Fruit fly (Drosophila melanogaster): Measurements from ENCODE around the gene CG4757.

The CG4757 gene

DNA sequence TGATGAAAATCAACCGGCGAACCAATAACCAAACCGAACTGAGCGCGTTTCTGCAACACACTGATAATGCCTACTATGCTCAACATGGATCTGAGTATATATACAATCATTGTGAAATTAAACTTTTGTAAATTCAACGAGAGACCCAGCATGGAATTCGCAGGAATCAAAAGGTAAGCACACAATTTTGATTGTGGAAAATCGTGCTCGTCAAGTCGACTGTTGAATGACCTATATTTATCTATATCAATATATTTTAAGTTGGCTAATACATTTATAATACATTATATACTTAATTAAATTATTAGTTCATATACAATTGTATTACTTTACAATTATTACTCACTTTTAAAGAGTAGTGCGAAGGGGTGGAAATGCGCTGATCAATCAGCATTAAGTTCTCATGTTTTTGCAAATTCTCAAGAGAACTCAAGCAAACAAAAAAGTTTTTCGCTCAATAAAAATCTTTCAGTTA, 7.2 kb upstream of the CG4757 start, which contains the start of gene Ugt302K1:
TSS of gene Ugt302K1 (minus strand) at position 51 of the 475 bp plus-strand sequence.
- TF ChIP-seq rgr (GFP tag; optimal IDR thresholded peaks at IDR 0.05) (peak; percentile 63), Sp1 (GFP tag; optimal IDR thresholded peaks at IDR 0.05) (peak; percentile 62), foxo (GFP tag; optimal IDR thresholded peaks at IDR 0.05) (peak in 1 of 2 experiments; percentile 73), Dif (GFP tag; optimal IDR thresholded peaks at IDR 0.05; ENCODE audit: partially characterized antibody) (no peak), psq (GFP tag; optimal IDR thresholded peaks at IDR 0.05) (peak; percentile 40), woc (GFP tag; optimal IDR thresholded peaks at IDR 0.05) (peak; percentile 15), Rel (GFP tag; optimal IDR thresholded peaks at IDR 0.05) (peak; percentile 46), Rel (tag; optimal IDR thresholded peaks at IDR 0.05) (no peak), h (GFP tag; optimal IDR thresholded peaks at IDR 0.05) (peak; percentile 71), pan (optimal IDR thresholded peaks at IDR 0.05) (no peak), HLH106 (tag; optimal IDR thresholded peaks at IDR 0.05) (peak; percentile 73), OdsH (GFP tag; optimal IDR thresholded peaks at IDR 0.05) (peak; percentile 60), sv (GFP tag; optimal IDR thresholded peaks at IDR 0.05) (no peak), usp (GFP tag; optimal IDR thresholded peaks at IDR 0.05) (no peak), dmrt93B (GFP tag; optimal IDR thresholded peaks at IDR 0.05) (peak; percentile 57), Hr83 (GFP tag; optimal IDR thresholded peaks at IDR 0.05; ENCODE audit: poor library complexity, severe bottlenecking) (no peak), tai (GFP tag; optimal IDR thresholded peaks at IDR 0.05) (no peak), sage (GFP tag; optimal IDR thresholded peaks at IDR 0.05) (peak; percentile 54), fru (GFP tag; optimal IDR thresholded peaks at IDR 0.05) (peak; percentile 54)

DNA sequence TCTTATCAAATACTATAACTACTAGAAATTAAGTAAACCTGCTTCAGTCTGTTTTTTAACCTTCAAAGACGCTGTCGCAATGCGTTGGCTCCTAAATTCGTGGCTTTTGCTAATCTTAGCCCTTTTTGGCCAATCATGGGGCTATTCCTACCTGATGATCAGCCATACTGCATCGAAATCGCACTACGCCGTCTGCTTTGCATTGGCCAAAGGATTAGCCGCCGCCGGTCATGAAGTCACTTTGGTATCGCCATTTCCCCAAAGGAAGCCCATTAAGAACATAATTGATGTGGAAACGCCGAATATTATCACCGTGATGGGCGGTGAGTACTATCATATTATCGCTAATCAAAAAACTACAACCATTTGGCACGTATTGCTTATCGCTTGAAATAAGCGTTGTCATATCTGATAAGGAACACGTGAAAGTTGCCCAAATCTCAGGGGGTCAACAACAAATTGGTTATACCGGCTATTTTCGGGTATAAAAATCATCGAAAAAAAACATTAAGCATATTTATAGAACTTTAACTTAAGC, 6.4 kb upstream of the CG4757 start, which contains the start of gene Ugt302E1:
TSS of gene Ugt302E1 (plus strand) at position 51 of the 538 bp plus-strand sequence.
- TF ChIP-seq Hr83 (GFP tag; optimal IDR thresholded peaks at IDR 0.05; ENCODE audit: poor library complexity, severe bottlenecking) (no peak), dmrt93B (GFP tag; optimal IDR thresholded peaks at IDR 0.05) (no peak), jim (GFP tag; optimal IDR thresholded peaks at IDR 0.05) (no peak), rgr (GFP tag; optimal IDR thresholded peaks at IDR 0.05) (no peak), Abd-B (GFP tag; optimal IDR thresholded peaks at IDR 0.05) (no peak), dl (GFP tag; optimal IDR thresholded peaks at IDR 0.05; ENCODE audit: insufficient read depth in 1 of 2, partially characterized antibody in 2 of 2) (no peak)

- TF ChIP-seq Rel (GFP tag; optimal IDR thresholded peaks at IDR 0.05) (no peak), Rel (tag; optimal IDR thresholded peaks at IDR 0.05) (no peak), Jra (GFP tag; optimal IDR thresholded peaks at IDR 0.05) (peak; percentile 68), HLH106 (tag; optimal IDR thresholded peaks at IDR 0.05) (no peak), woc (GFP tag; optimal IDR thresholded peaks at IDR 0.05) (no peak), Hr78 (GFP tag; optimal IDR thresholded peaks at IDR 0.05) (no peak), foxo (GFP tag; optimal IDR thresholded peaks at IDR 0.05) (peak in 1 of 2 experiments; percentile 16), CrebA (GFP tag; optimal IDR thresholded peaks at IDR 0.05; ENCODE audit: borderline replicate concordance) (peak; percentile 1), Dif (GFP tag; optimal IDR thresholded peaks at IDR 0.05; ENCODE audit: partially characterized antibody) (peak; percentile 94), CG32264 (GFP tag; optimal IDR thresholded peaks at IDR 0.05) (no peak), psq (GFP tag; optimal IDR thresholded peaks at IDR 0.05) (peak; percentile 63), Sp1 (GFP tag; optimal IDR thresholded peaks at IDR 0.05) (no peak), Hr83 (GFP tag; optimal IDR thresholded peaks at IDR 0.05; ENCODE audit: poor library complexity, severe bottlenecking) (no peak), OdsH (GFP tag; optimal IDR thresholded peaks at IDR 0.05) (no peak), tai (GFP tag; optimal IDR thresholded peaks at IDR 0.05) (no peak), dl (GFP tag; optimal IDR thresholded peaks at IDR 0.05; ENCODE audit: insufficient read depth in 1 of 2, partially characterized antibody in 2 of 2) (peak; percentile 89 to 93), CG9705 (GFP tag; optimal IDR thresholded peaks at IDR 0.05) (no peak), br (GFP tag; optimal IDR thresholded peaks at IDR 0.05) (peak; percentile 38), h (GFP tag; optimal IDR thresholded peaks at IDR 0.05) (peak; percentile 34), Dfd (GFP tag; optimal IDR thresholded peaks at IDR 0.05) (no peak), ey (GFP tag; optimal IDR thresholded peaks at IDR 0.05) (no peak), fru (GFP tag; optimal IDR thresholded peaks at IDR 0.05) (peak; percentile 80), Vsx2 (GFP tag; optimal IDR thresholded peaks at IDR 0.05; ENCODE audit: partially characterized antibody) (peak; percentile 84), N (GFP tag; optimal IDR thresholded peaks at IDR 0.05) (no peak), brk (GFP tag; optimal IDR thresholded peaks at IDR 0.05) (peak; percentile 14), lola (GFP tag; optimal IDR thresholded peaks at IDR 0.05) (no peak), usp (GFP tag; optimal IDR thresholded peaks at IDR 0.05) (no peak), jim (GFP tag; optimal IDR thresholded peaks at IDR 0.05) (peak; percentile 2), Myc (optimal IDR thresholded peaks at IDR 0.05) (no peak), sv (GFP tag; optimal IDR thresholded peaks at IDR 0.05) (no peak), Abd-B (GFP tag; optimal IDR thresholded peaks at IDR 0.05) (no peak), dmrt93B (GFP tag; optimal IDR thresholded peaks at IDR 0.05) (no peak), pan (optimal IDR thresholded peaks at IDR 0.05) (no peak), rgr (GFP tag; optimal IDR thresholded peaks at IDR 0.05) (peak; percentile 35), dsf (GFP tag; optimal IDR thresholded peaks at IDR 0.05; ENCODE audit: borderline replicate concordance) (no peak), sage (GFP tag; optimal IDR thresholded peaks at IDR 0.05) (no peak), GATAd (GFP tag; optimal IDR thresholded peaks at IDR 0.05) (no peak), Hnf4 (GFP tag; optimal IDR thresholded peaks at IDR 0.05) (peak; percentile 25), Mio (GFP tag; optimal IDR thresholded peaks at IDR 0.05) (no peak)
These were observed 4.1 kb upstream of the CG4757 start, which contains the start of gene Ugt302C1 for dm6 chr3R:11156858-11157257. Gene Ugt302C1 (plus strand): TSS chr3R:11157098.
